Worm (Caenorhabditis elegans) whole organism, L3 larva: ENCODE data around the gene zig-4.

ENCODE experiments used
- ama-1 ChIP-seq: fragments of 150-350 bp; optimal IDR thresholded peaks from 2 replicates; lab custom pipeline; 2018
- ceh-28 ChIP-seq: fragments of 150-350 bp; optimal IDR thresholded peaks from 2 replicates; lab custom pipeline; 2014; ENCODE audit warnings: missing biosample characterization, missing genetic modification reagents, missing genetic modification characterization
- elt-2 ChIP-seq: sonication (generic microtip); optimal IDR thresholded peaks from 2 replicates; lab custom pipeline; 2016; ENCODE audit warnings: missing genetic modification reagents, mild to moderate bottlenecking, missing genetic modification characterization, missing compliant biosample characterization
- fkh-10 ChIP-seq: sonication (generic microtip); optimal IDR thresholded peaks from 2 replicates; lab custom pipeline; 2017; ENCODE audit warnings: missing biosample characterization, missing genetic modification reagents, missing genetic modification characterization
- lin-15B ChIP-seq: fragments of 150-350 bp; optimal IDR thresholded peaks from 2 replicates; lab custom pipeline; 2014; ENCODE audit warnings: missing biosample characterization, missing genetic modification characterization
- mdl-1 ChIP-seq: fragments of 150-350 bp; optimal IDR thresholded peaks from 2 replicates; lab custom pipeline; 2014; ENCODE audit warnings: missing biosample characterization, missing genetic modification characterization
- nfya-1 ChIP-seq: sonication (generic microtip); optimal IDR thresholded peaks from 2 replicates; lab custom pipeline; 2017; ENCODE audit warnings: missing genetic modification characterization, mild to moderate bottlenecking, missing compliant biosample characterization, antibody characterized with exemption, moderate library complexity; ENCODE audit not compliant: insufficient read depth
- nhr-11 ChIP-seq: fragments of 150-350 bp; optimal IDR thresholded peaks from 2 replicates; lab custom pipeline; 2014; ENCODE audit warnings: missing biosample characterization, missing genetic modification characterization
- nhr-12 ChIP-seq: fragments of 150-350 bp; optimal IDR thresholded peaks from 2 replicates; lab custom pipeline; 2014; ENCODE audit warnings: missing biosample characterization, missing genetic modification characterization
- nhr-28 ChIP-seq: fragments of 150-350 bp; optimal IDR thresholded peaks from 2 replicates; lab custom pipeline; 2014; ENCODE audit warnings: missing biosample characterization, missing genetic modification characterization
- nhr-76 ChIP-seq: fragments of 150-350 bp; sonication (generic microtip); optimal IDR thresholded peaks from 5 replicates; lab custom pipeline; 2014; ENCODE audit warnings: missing biosample characterization, missing genetic modification characterization
- ztf-11 ChIP-seq: fragments of 150-350 bp; optimal IDR thresholded peaks from 2 replicates; lab custom pipeline; 2014; ENCODE audit warnings: missing biosample characterization, missing genetic modification characterization

DNA sequence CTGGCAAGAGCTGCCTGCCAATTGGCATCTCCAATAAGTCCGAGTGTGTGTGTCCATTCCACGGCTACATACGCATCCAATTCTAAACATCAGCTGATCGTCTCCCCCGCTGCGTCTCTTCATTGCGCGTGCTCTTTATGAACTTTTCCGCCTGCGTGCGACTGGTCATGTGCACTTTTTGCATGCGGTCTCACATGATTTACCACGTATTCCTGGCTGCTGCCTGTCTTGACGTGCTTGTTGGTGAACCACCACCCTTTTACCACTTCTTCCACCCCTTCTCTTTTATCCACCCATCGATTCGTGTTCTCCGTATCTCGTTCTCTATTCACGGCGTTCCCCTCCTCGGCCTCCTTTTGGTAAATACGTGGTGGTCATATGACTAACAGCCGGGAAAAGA lies 26.3 kb downstream of the zig-4 start:
- TF ChIP-seq nhr-28: no peak
- TF ChIP-seq ama-1: no peak
- TF ChIP-seq nfya-1 (tag; lab: Kevin White, UChicago): peak; percentile 77
- TF ChIP-seq ztf-11 (tag; lab: Kevin White, UChicago): no peak
- no peak for TF ChIP-seq nhr-12 (tag; lab: Kevin White, UChicago)
- TF ChIP-seq lin-15B (tag; lab: Kevin White, UChicago): peak; percentile 36
- peak; percentile 76 for TF ChIP-seq nhr-11
- TF ChIP-seq ceh-28 (tag; lab: Kevin White, UChicago): peak; percentile 64
- TF ChIP-seq elt-2 (tag; lab: Kevin White, UChicago): peak; percentile 38
- TF ChIP-seq nhr-76 (tag; lab: Kevin White, UChicago): no peak
- peak; percentile 40 for TF ChIP-seq mdl-1
- peak; percentile 73 for TF ChIP-seq fkh-10 (GFP tag; lab: Kevin White, UChicago)
